Worm (Caenorhabditis elegans) whole organism, young adult: Measurements from ENCODE around the gene F54F12.1.

Experiments used
- B0035.1 ChIP-seq: sonication (generic microtip); optimal IDR thresholded peaks from 2 replicates; lab custom pipeline; 2016; ENCODE audit warnings: missing genetic modification characterization, mild to moderate bottlenecking, missing compliant biosample characterization, missing genotype, missing genetic modification reagents
- B0336.3 ChIP-seq: fragments of 200-800 bp; sonication (Bioruptor generic); IDR thresholded peaks from 2 replicates; pipeline ENCODE4 v1.3.6; 2022; ENCODE audit warnings: missing genetic modification characterization, missing compliant biosample characterization
- C06A6.2 ChIP-seq: fragments of 200-800 bp; sonication (Bioruptor generic); conservative IDR thresholded peaks from 2 replicates; pipeline ENCODE4 v1.3.6; 2022; ENCODE audit warnings: missing genetic modification characterization, missing compliant biosample characterization
- C17E4.6 ChIP-seq: fragments of 200-800 bp; sonication (Bioruptor generic); IDR thresholded peaks from 2 replicates; pipeline ENCODE4 v1.3.6; 2022; ENCODE audit warnings: missing genetic modification reagents, missing genetic modification characterization, missing compliant biosample characterization
- F22D6.2 ChIP-seq: sonication (generic microtip); optimal IDR thresholded peaks from 2 replicates; lab custom pipeline; 2016; ENCODE audit warnings: mild to moderate bottlenecking, missing genetic modification characterization, missing compliant biosample characterization
- F33H1.4 ChIP-seq: fragments of 200-800 bp; sonication (Bioruptor generic); IDR thresholded peaks from 2 replicates; pipeline ENCODE4 v1.3.6; 2022; ENCODE audit warnings: missing genetic modification reagents, missing genetic modification characterization, missing compliant biosample characterization
- F52B5.7 ChIP-seq: sonication (generic microtip); optimal IDR thresholded peaks from 2 replicates; lab custom pipeline; 2016; ENCODE audit warnings: mild to moderate bottlenecking, missing genetic modification characterization, missing compliant biosample characterization
- K11D2.4 ChIP-seq: fragments of 200-800 bp; sonication (Bioruptor generic); IDR thresholded peaks from 2 replicates; pipeline ENCODE4 v1.3.6; 2022; ENCODE audit warnings: missing genetic modification reagents, missing genetic modification characterization, missing compliant biosample characterization
- K12H6.12 ChIP-seq: fragments of 200-800 bp; sonication (Bioruptor generic); optimal IDR thresholded peaks from 2 replicates; lab custom pipeline; 2018; ENCODE audit warnings: mild to moderate bottlenecking, missing genetic modification characterization, missing compliant biosample characterization
- Y53F4B.3 ChIP-seq: fragments of 200-800 bp; sonication (Bioruptor generic); IDR thresholded peaks from 2 replicates; pipeline ENCODE4 v1.3.6; 2022; ENCODE audit warnings: missing genetic modification reagents, missing genetic modification characterization, missing compliant biosample characterization
- Y95B8A.8 ChIP-seq: fragments of 200-800 bp; sonication (Bioruptor generic); IDR thresholded peaks from 2 replicates; pipeline ENCODE4 v1.3.6; 2022; ENCODE audit warnings: missing genetic modification reagents, missing genetic modification characterization, missing compliant biosample characterization
- ZK185.1 ChIP-seq: sonication (generic microtip); optimal IDR thresholded peaks from 2 replicates; lab custom pipeline; 2016; ENCODE audit warnings: mild to moderate bottlenecking, missing genetic modification characterization, missing compliant biosample characterization; ENCODE audit not compliant: poor library complexity, severe bottlenecking
- athp-1 ChIP-seq: sonication (generic microtip); optimal IDR thresholded peaks from 2 replicates; lab custom pipeline; 2017; ENCODE audit warnings: mild to moderate bottlenecking, missing genetic modification characterization, missing compliant biosample characterization
- attf-6 ChIP-seq: fragments of 200-800 bp; sonication (Bioruptor generic); IDR thresholded peaks from 2 replicates; pipeline ENCODE4 v1.3.6; 2022; ENCODE audit warnings: missing genetic modification reagents, missing genetic modification characterization, missing compliant biosample characterization
- bed-1 ChIP-seq: fragments of 200-800 bp; sonication (Bioruptor generic); IDR thresholded peaks from 2 replicates; pipeline ENCODE4 v1.3.6; 2022; ENCODE audit warnings: missing genetic modification reagents, missing genetic modification characterization, missing compliant biosample characterization
- cebp-2 ChIP-seq: fragments of 200-800 bp; sonication (Bioruptor generic); IDR thresholded peaks from 2 replicates; pipeline ENCODE4 v1.3.6; 2022; ENCODE audit warnings: missing genetic modification characterization, missing compliant biosample characterization
- ceh-58 ChIP-seq: fragments of 200-800 bp; sonication (Bioruptor generic); IDR thresholded peaks from 2 replicates; pipeline ENCODE4 v1.3.6; 2022; ENCODE audit warnings: missing genetic modification characterization, missing compliant biosample characterization
- chd-7 ChIP-seq: sonication (generic microtip); optimal IDR thresholded peaks from 2 replicates; lab custom pipeline; 2016; ENCODE audit warnings: mild to moderate bottlenecking, missing genetic modification characterization, moderate library complexity, missing compliant biosample characterization
- dox-1 ChIP-seq: fragments of 200-800 bp; sonication (Bioruptor generic); IDR thresholded peaks from 2 replicates; pipeline ENCODE4 v1.3.6; 2022; ENCODE audit warnings: missing genetic modification reagents, missing genetic modification characterization, missing compliant biosample characterization
- efl-1 ChIP-seq: fragments of 150-350 bp; optimal IDR thresholded peaks from 2 replicates; lab custom pipeline; 2014; ENCODE audit warnings: missing biosample characterization, missing genetic modification reagents, missing genetic modification characterization
- egl-44 ChIP-seq: fragments of 200-800 bp; sonication (Bioruptor generic); IDR thresholded peaks from 2 replicates; pipeline ENCODE4 v1.3.6; 2022; ENCODE audit warnings: missing genetic modification reagents, missing genetic modification characterization, missing compliant biosample characterization
- fkh-3 ChIP-seq: sonication (generic microtip); optimal IDR thresholded peaks from 2 replicates; lab custom pipeline; 2016; ENCODE audit warnings: mild to moderate bottlenecking, missing genetic modification characterization, missing compliant biosample characterization
- hlh-26 ChIP-seq: fragments of 200-800 bp; sonication (Bioruptor generic); conservative IDR thresholded peaks from 2 replicates; pipeline ENCODE4 v1.3.6; 2022; ENCODE audit warnings: missing genetic modification reagents, missing genetic modification characterization, missing compliant biosample characterization
- hmg-1.2 ChIP-seq: fragments of 200-800 bp; sonication (Bioruptor generic); IDR thresholded peaks from 2 replicates; pipeline ENCODE4 v1.3.6; 2022; ENCODE audit warnings: missing genetic modification reagents, missing genetic modification characterization, missing compliant biosample characterization
- hmg-20 ChIP-seq: fragments of 200-800 bp; sonication (Bioruptor generic); IDR thresholded peaks from 2 replicates; pipeline ENCODE4 v1.3.6; 2022; ENCODE audit warnings: missing genetic modification reagents, missing genetic modification characterization, missing compliant biosample characterization
- hrde-1 ChIP-seq: sonication (generic microtip); optimal IDR thresholded peaks from 2 replicates; lab custom pipeline; 2016; ENCODE audit warnings: missing genetic modification characterization, mild to moderate bottlenecking, missing compliant biosample characterization, moderate library complexity, missing genotype, missing genetic modification reagents, borderline replicate concordance
- lin-26 ChIP-seq: fragments of 200-800 bp; sonication (Bioruptor generic); IDR thresholded peaks from 2 replicates; pipeline ENCODE4 v1.3.6; 2022; ENCODE audit warnings: missing genetic modification reagents, missing genetic modification characterization, missing compliant biosample characterization
- lin-35 ChIP-seq, 3 experiments: fragments of 150-350 bp in 2 of 3; sonication (generic microtip) in 1 of 3; optimal IDR thresholded peaks; 2 replicates each; lab custom pipeline; 2014 to 2018; ENCODE audit warnings: missing biosample characterization in 3 of 3, missing genetic modification characterization in 3 of 3, missing genetic modification reagents in 3 of 3
- lin-40 ChIP-seq: sonication (generic microtip); optimal IDR thresholded peaks from 2 replicates; lab custom pipeline; 2016; ENCODE audit warnings: missing genetic modification characterization, mild to moderate bottlenecking, missing compliant biosample characterization, missing genotype, missing genetic modification reagents
- lir-1 ChIP-seq: fragments of 200-800 bp; sonication (Bioruptor generic); conservative IDR thresholded peaks from 2 replicates; pipeline ENCODE4 v1.3.6; 2022; ENCODE audit warnings: missing genetic modification reagents, missing genetic modification characterization, missing compliant biosample characterization
- lsl-1 ChIP-seq: fragments of 200-800 bp; sonication (Bioruptor generic); optimal IDR thresholded peaks from 2 replicates; lab custom pipeline; 2018; ENCODE audit warnings: mild to moderate bottlenecking, missing genetic modification characterization, moderate library complexity, missing compliant biosample characterization
- madf-10 ChIP-seq: sonication (generic microtip); optimal IDR thresholded peaks from 2 replicates; lab custom pipeline; 2016; ENCODE audit warnings: mild to moderate bottlenecking, missing genetic modification characterization, missing compliant biosample characterization
- madf-6 ChIP-seq: fragments of 200-800 bp; sonication (Bioruptor generic); IDR thresholded peaks from 2 replicates; pipeline ENCODE4 v1.3.6; 2022; ENCODE audit warnings: missing genetic modification reagents, missing genetic modification characterization, missing compliant biosample characterization
- mcd-1 ChIP-seq: fragments of 200-800 bp; sonication (Bioruptor generic); IDR thresholded peaks from 2 replicates; pipeline ENCODE4 v1.3.6; 2022; ENCODE audit warnings: missing genetic modification reagents, missing genetic modification characterization, missing compliant biosample characterization
- mel-28 ChIP-seq: sonication (generic microtip); optimal IDR thresholded peaks from 2 replicates; lab custom pipeline; 2016; ENCODE audit warnings: borderline replicate concordance, mild to moderate bottlenecking, missing genetic modification characterization, missing compliant biosample characterization
- mes-4 ChIP-seq: sonication (generic microtip); optimal IDR thresholded peaks from 2 replicates; lab custom pipeline; 2016; ENCODE audit warnings: missing genotype, missing genetic modification characterization, missing compliant biosample characterization
- mxl-1 ChIP-seq: sonication (generic microtip); optimal IDR thresholded peaks from 2 replicates; lab custom pipeline; 2016; ENCODE audit warnings: missing genetic modification characterization, missing compliant biosample characterization
- nfya-2 ChIP-seq: fragments of 200-800 bp; sonication (Bioruptor generic); IDR thresholded peaks from 2 replicates; pipeline ENCODE4 v1.3.6; 2022; ENCODE audit warnings: missing genetic modification reagents, missing genetic modification characterization, missing compliant biosample characterization
- nhr-120 ChIP-seq: fragments of 200-800 bp; sonication (Bioruptor generic); IDR thresholded peaks from 2 replicates; pipeline ENCODE4 v1.3.6; 2022; ENCODE audit warnings: missing genetic modification characterization, missing compliant biosample characterization
- pbrm-1 ChIP-seq: fragments of 200-800 bp; sonication (Bioruptor generic); IDR thresholded peaks from 2 replicates; pipeline ENCODE4 v1.3.6; 2022; ENCODE audit warnings: missing genetic modification reagents, missing genetic modification characterization, missing compliant biosample characterization
- repo-1 ChIP-seq: sonication (generic microtip); optimal IDR thresholded peaks from 2 replicates; lab custom pipeline; 2017; ENCODE audit warnings: mild to moderate bottlenecking, missing genetic modification characterization, missing compliant biosample characterization
- snpc-4 ChIP-seq, 5 experiments: fragments of 150-350 bp in 1 of 5; sonication (generic microtip) in 4 of 5; optimal IDR thresholded peaks; 2 replicates each; lab custom pipeline; 2014 to 2018; ENCODE audit warnings: missing genetic modification characterization in 5 of 5, missing biosample characterization in 3 of 5, antibody characterized with exemption in 2 of 5, mild to moderate bottlenecking in 2 of 5, missing compliant biosample characterization in 2 of 5, missing genotype in 2 of 5, moderate library complexity in 2 of 5, missing genetic modification reagents in 1 of 5
- sptf-2 ChIP-seq: fragments of 200-800 bp; sonication (Bioruptor generic); optimal IDR thresholded peaks from 2 replicates; lab custom pipeline; 2018; ENCODE audit warnings: mild to moderate bottlenecking, missing genetic modification characterization, missing compliant biosample characterization
- tbx-9 ChIP-seq: sonication (generic microtip); optimal IDR thresholded peaks from 2 replicates; lab custom pipeline; 2016; ENCODE audit warnings: borderline replicate concordance, missing genetic modification characterization, inconsistent platforms, missing compliant biosample characterization
- zfh-2 ChIP-seq: fragments of 200-800 bp; sonication (Bioruptor generic); conservative IDR thresholded peaks from 2 replicates; pipeline ENCODE4 v1.3.6; 2022; ENCODE audit warnings: missing genetic modification reagents, missing genetic modification characterization, missing compliant biosample characterization
- ztf-28 ChIP-seq: fragments of 200-800 bp; sonication (Bioruptor generic); IDR thresholded peaks from 2 replicates; pipeline ENCODE4 v1.3.6; 2022; ENCODE audit warnings: missing genetic modification reagents, missing genetic modification characterization, missing compliant biosample characterization

F54F12.1 gene

ce11 chrIII:13071432-13072259 lies 16.4 kb upstream of the F54F12.1 start:
- peak in 1 of 3 experiments; percentile 11 for TF ChIP-seq lin-35 (GFP tag; optimal IDR thresholded peaks at IDR 0.05; lab: Kevin White, UChicago)
- 0 out of 2 replicates have a peak, but pooled peaks have one; percentile 11 for TF ChIP-seq B0336.3 (GFP tag; lab: Robert Waterston, UW)
- TF ChIP-seq cebp-2 (GFP tag; lab: Robert Waterston, UW), result no peak
- no peak for TF ChIP-seq efl-1 (GFP tag; lab: Kevin White, UChicago)
- TF ChIP-seq hmg-1.2, result peak; percentile 87
- TF ChIP-seq mxl-1 (tag; lab: Kevin White, UChicago), result no peak
- no peak for TF ChIP-seq F52B5.7
- TF ChIP-seq Y95B8A.8 (GFP tag; lab: Robert Waterston, UW), result 0 out of 2 replicates have a peak, but pooled peaks have one; percentile 19
- no peak for TF ChIP-seq mel-28 (tag; lab: Kevin White, UChicago)
- 0 out of 2 replicates have a peak, but pooled peaks have one; percentile 23 for TF ChIP-seq lin-26
- no peak for TF ChIP-seq mcd-1 (GFP tag; lab: Robert Waterston, UW)
- no peak for TF ChIP-seq snpc-4 (GFP tag; optimal IDR thresholded peaks at IDR 0.05; lab: Kevin White, UChicago)
- TF ChIP-seq snpc-4 (tag; optimal IDR thresholded peaks at IDR 0.05; lab: Kevin White, UChicago), result no peak
- peak; percentile 43 for TF ChIP-seq lin-40 (tag; lab: Kevin White, UChicago)
- no peak for TF ChIP-seq K11D2.4 (GFP tag; lab: Robert Waterston, UW)
- TF ChIP-seq C06A6.2 (GFP tag; lab: Robert Waterston, UW), result no peak; the same call in 1 of the 2 replicates
- TF ChIP-seq nhr-120 (GFP tag; lab: Robert Waterston, UW), result no peak
- no peak for TF ChIP-seq bed-1 (GFP tag; lab: Robert Waterston, UW)
- TF ChIP-seq ZK185.1 (tag; lab: Kevin White, UChicago), result no peak
- TF ChIP-seq F22D6.2 (tag; lab: Kevin White, UChicago), result no peak
- TF ChIP-seq C17E4.6 (GFP tag; lab: Robert Waterston, UW), result no peak
- no peak for TF ChIP-seq Y53F4B.3 (GFP tag; lab: Robert Waterston, UW)
- TF ChIP-seq lir-1 (GFP tag; lab: Robert Waterston, UW), result 0 out of 2 replicates have a peak, but pooled peaks have one; percentile 13
- TF ChIP-seq hmg-20 (GFP tag; lab: Robert Waterston, UW), result no peak
- TF ChIP-seq zfh-2 (GFP tag; lab: Robert Waterston, UW), result peak; percentile 79
- no peak for TF ChIP-seq attf-6 (GFP tag; lab: Robert Waterston, UW)
- no peak for TF ChIP-seq egl-44 (GFP tag; lab: Robert Waterston, UW)
- no peak for TF ChIP-seq chd-7
- 0 out of 2 replicates have a peak, but pooled peaks have one; percentile 15 for TF ChIP-seq pbrm-1
- no peak for TF ChIP-seq hrde-1
- no peak for TF ChIP-seq madf-10
- TF ChIP-seq B0035.1, result no peak
- TF ChIP-seq hlh-26 (GFP tag; lab: Robert Waterston, UW), result no peak

DNA sequence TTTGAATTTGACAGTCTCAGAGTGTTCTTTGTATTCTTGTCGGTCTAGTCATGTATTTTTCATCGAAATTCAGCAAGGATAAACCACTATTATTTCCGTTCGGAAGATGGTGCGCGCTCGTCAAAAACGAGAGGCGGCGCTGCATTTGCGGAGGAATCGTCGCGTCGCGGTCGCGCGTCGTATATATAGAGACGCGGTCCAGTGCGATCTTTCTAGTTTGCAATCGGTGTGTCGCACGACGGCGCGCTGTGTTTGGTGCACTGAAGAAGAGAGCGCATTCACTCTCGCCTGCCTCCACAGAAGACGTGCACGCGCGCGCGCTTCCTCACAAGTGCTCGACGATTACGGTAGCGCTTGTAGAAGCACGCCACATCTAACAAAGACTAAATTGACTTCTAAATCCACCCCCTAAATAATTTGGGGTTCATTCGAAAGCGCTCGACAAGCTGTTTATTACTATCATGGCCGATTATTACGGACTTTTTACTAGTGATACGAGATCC lies 15.4 kb upstream of the F54F12.1 start, which contains the start of gene Y39E4B.6:
Y39E4B.6 (plus strand) TSS at position 209 of the 503 bp plus-strand sequence.
- TF ChIP-seq tbx-9 (no peak), dox-1 (GFP tag; lab: Robert Waterston, UW) (peak; percentile 92), K12H6.12 (peak; percentile 99), nfya-2 (no peak), lsl-1 (GFP tag; lab: Kevin White, UChicago) (peak; percentile 11), athp-1 (peak; percentile 98), F33H1.4 (peak; percentile 34; the same call in 1 of the 2 replicates), ztf-28 (GFP tag; lab: Robert Waterston, UW) (no peak), fkh-3 (tag; lab: Kevin White, UChicago) (no peak), ceh-58 (GFP tag; lab: Robert Waterston, UW) (no peak), madf-6 (GFP tag; lab: Robert Waterston, UW) (peak; percentile 47; the same call in 1 of the 2 replicates), mes-4 (tag; lab: Kevin White, UChicago) (no peak), repo-1 (tag; lab: Kevin White, UChicago) (peak; percentile 59), snpc-4 (GFP tag; optimal IDR thresholded peaks at IDR 0.05; lab: Kevin White, UChicago) (peak; percentile 23), snpc-4 (tag; optimal IDR thresholded peaks at IDR 0.05; lab: Kevin White, UChicago) (peak in 3 of 4 experiments; percentile 74 to 85 (median 85)), sptf-2 (no peak)
